Fruit fly (Drosophila melanogaster): Measurements from ENCODE around the gene qm.

DNA sequence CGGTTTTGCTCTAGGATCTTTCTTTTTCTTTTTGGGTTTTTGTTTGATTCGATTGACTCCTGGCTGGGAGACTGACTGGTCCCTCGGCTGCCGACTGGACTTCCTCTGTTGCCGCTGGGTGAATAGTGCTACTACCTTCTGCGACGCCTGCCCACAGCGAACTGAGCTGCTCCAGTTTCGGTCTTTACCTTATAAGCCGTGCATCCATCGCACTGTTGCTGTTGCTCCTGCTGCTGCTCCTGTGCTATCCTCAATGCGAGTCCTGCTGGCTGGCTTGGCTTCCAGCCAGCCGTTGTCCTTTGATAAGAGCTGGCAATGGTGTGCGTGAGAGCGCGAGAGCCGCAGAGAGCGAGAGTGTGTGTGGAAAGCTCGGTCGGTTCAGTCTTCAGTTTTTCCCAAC is 35.4 kb upstream of the qm start, which contains the start of gene unc-13-4A:
- no peak for TF ChIP-seq CG8478 (optimal IDR thresholded peaks at IDR 0.05)
- no peak for TF ChIP-seq CTCF (optimal IDR thresholded peaks at IDR 0.05)

Data from S2 (cell line).